Fruit fly (Drosophila melanogaster): ENCODE measurements around the gene CG2656.

dm6 chr3R:7159615-7160014 lies 15.1 kb downstream of the CG2656 start:
- TF ChIP-seq usp (GFP tag; optimal IDR thresholded peaks at IDR 0.05) = no peak
- no peak for TF ChIP-seq Oli (tag; optimal IDR thresholded peaks at IDR 0.05)
- no peak for TF ChIP-seq dimm (GFP tag; IDR thresholded peaks at IDR 0.05)
- no peak for TF ChIP-seq CG1603 (tag; optimal IDR thresholded peaks at IDR 0.05)
- TF ChIP-seq Six4 (GFP tag; optimal IDR thresholded peaks at IDR 0.05) = no peak
- no peak for TF ChIP-seq peb (GFP tag; IDR thresholded peaks at IDR 0.05)
- TF ChIP-seq CG7556 (GFP tag; optimal IDR thresholded peaks at IDR 0.05) = no peak
